Worm (Caenorhabditis elegans) whole organism, young adult: Measurements from ENCODE around the gene osm-8.

Experiments
- F57A8.1 ChIP-seq: fragments of 200-800 bp; sonication (Bioruptor generic); optimal IDR thresholded peaks from 2 replicates; lab custom pipeline; 2018; ENCODE audit warnings: mild to moderate bottlenecking, missing genetic modification characterization, moderate library complexity, missing compliant biosample characterization
- egl-44 ChIP-seq: fragments of 200-800 bp; sonication (Bioruptor generic); IDR thresholded peaks from 2 replicates; pipeline ENCODE4 v1.3.6; 2022; ENCODE audit warnings: missing genetic modification reagents, missing genetic modification characterization, missing compliant biosample characterization
- unc-62 ChIP-seq: fragments of 150-350 bp; optimal IDR thresholded peaks from 2 replicates; lab custom pipeline; 2014; ENCODE audit warnings: missing biosample characterization, missing genetic modification reagents, missing genetic modification characterization

ce11 chrII:7555454-7555853 lies 49.8 kb downstream of the osm-8 start, which contains the start of gene ZK1290.14:
- TF ChIP-seq unc-62 (GFP tag; lab: Kevin White, UChicago) (no peak), F57A8.1 (GFP tag; lab: Kevin White, UChicago) (no peak), egl-44 (GFP tag; lab: Robert Waterston, UW) (no peak)
